Fruit fly (Drosophila melanogaster) whole organism, embryonic: ENCODE results near the gene CG17364.

Experiments used
- CG11696 ChIP-seq: fragments of 200-800 bp; sonication (Bioruptor generic); IDR thresholded peaks from 2 replicates; pipeline ENCODE4 v1.3.6; 2022; ENCODE audit warnings: missing biosample characterization, missing genetic modification characterization
- CG12071 ChIP-seq: fragments of 200-800 bp; sonication (Bioruptor generic); optimal IDR thresholded peaks from 3 replicates; lab custom pipeline; 2018; ENCODE audit warnings: missing biosample characterization, mild to moderate bottlenecking, missing genetic modification characterization
- CG12236 ChIP-seq: fragments of 200-800 bp; sonication (Bioruptor generic); optimal IDR thresholded peaks from 2 replicates; lab custom pipeline; 2016; ENCODE audit warnings: missing biosample characterization, missing genetic modification characterization
- CG12659 ChIP-seq: fragments of 200-800 bp; sonication (Bioruptor generic); optimal IDR thresholded peaks from 3 replicates; lab custom pipeline; 2017; ENCODE audit warnings: mild to moderate bottlenecking, missing biosample characterization, missing genetic modification reagents, missing genetic modification characterization
- CG14014 ChIP-seq: fragments of 200-800 bp; sonication (Bioruptor generic); IDR thresholded peaks from 2 replicates; pipeline ENCODE4 v1.3.6; 2022; ENCODE audit warnings: missing biosample characterization, missing genetic modification characterization
- CG14050 ChIP-seq: fragments of 200-800 bp; sonication (Bioruptor generic); IDR thresholded peaks from 3 replicates; pipeline ENCODE4 v1.3.6; 2022; ENCODE audit warnings: missing biosample characterization, missing genetic modification characterization
- CG14965 ChIP-seq: fragments of 200-800 bp; sonication (Bioruptor generic); optimal IDR thresholded peaks from 2 replicates; lab custom pipeline; 2016; ENCODE audit warnings: missing biosample characterization, missing genetic modification characterization, borderline replicate concordance
- CG15696 ChIP-seq: fragments of 200-800 bp; sonication (Bioruptor generic); optimal IDR thresholded peaks from 2 replicates; lab custom pipeline; 2019; ENCODE audit warnings: missing biosample characterization, mild to moderate bottlenecking, missing genetic modification characterization, moderate library complexity
- CG2129 ChIP-seq: fragments of 200-800 bp; sonication (Bioruptor generic); IDR thresholded peaks from 2 replicates; pipeline ENCODE4 v1.3.6; 2022; ENCODE audit warnings: missing biosample characterization, missing genetic modification characterization; ENCODE audit not compliant: partially characterized antibody
- CG2199 ChIP-seq: fragments of 200-800 bp; sonication (Bioruptor generic); IDR thresholded peaks from 3 replicates; pipeline ENCODE4 v1.3.6; 2022; ENCODE audit warnings: missing biosample characterization, missing genetic modification characterization
- CG30431 ChIP-seq: fragments of 200-800 bp; sonication (Bioruptor generic); optimal IDR thresholded peaks from 2 replicates; lab custom pipeline; 2017; ENCODE audit warnings: missing biosample characterization, missing genetic modification characterization
- CG3281 ChIP-seq: fragments of 200-800 bp; sonication (Bioruptor generic); optimal IDR thresholded peaks from 3 replicates; lab custom pipeline; 2017; ENCODE audit warnings: missing biosample characterization, mild to moderate bottlenecking, missing genetic modification characterization
- CG3995 ChIP-seq: fragments of 200-800 bp; sonication (Bioruptor generic); optimal IDR thresholded peaks from 3 replicates; lab custom pipeline; 2016; ENCODE audit warnings: missing biosample characterization, missing genetic modification characterization
- CG6254 ChIP-seq: fragments of 200-800 bp; sonication (Bioruptor generic); optimal IDR thresholded peaks from 3 replicates; lab custom pipeline; 2017; ENCODE audit warnings: mild to moderate bottlenecking, missing biosample characterization, missing genetic modification reagents, missing genetic modification characterization
- CG7372 ChIP-seq: fragments of 200-800 bp; sonication (Bioruptor generic); IDR thresholded peaks from 2 replicates; pipeline ENCODE4 v1.3.6; 2022; ENCODE audit warnings: missing biosample characterization, missing genetic modification characterization
- CG7556 ChIP-seq: fragments of 200-800 bp; sonication (Bioruptor generic); optimal IDR thresholded peaks from 2 replicates; lab custom pipeline; 2017; ENCODE audit warnings: missing biosample characterization, mild to moderate bottlenecking, missing genetic modification characterization
- D ChIP-seq, 2 experiments: fragments of 200-800 bp in 1 of 2; fragments of >200 bp in 1 of 2; sonication (Bioruptor generic) in 1 of 2; optimal IDR thresholded peaks; 2 replicates in 1 of 2; 3 replicates in 1 of 2; lab custom pipeline; 2017; ENCODE audit warnings: mild to moderate bottlenecking in 1 of 2, missing biosample characterization in 1 of 2, missing genetic modification characterization in 1 of 2, missing genetic modification reagents in 1 of 2
- Dbx ChIP-seq: fragments of 200-800 bp; sonication (Bioruptor generic); IDR thresholded peaks from 3 replicates; pipeline ENCODE4 v1.3.6; 2022; ENCODE audit warnings: missing biosample characterization, missing genetic modification characterization
- Doc3 ChIP-seq: fragments of 200-800 bp; sonication (Bioruptor generic); IDR thresholded peaks from 3 replicates; pipeline ENCODE4 v1.3.6; 2022; ENCODE audit warnings: missing biosample characterization, missing genetic modification characterization; ENCODE audit not compliant: partially characterized antibody
- Dp ChIP-seq: fragments of 200-800 bp; sonication (Bioruptor generic); optimal IDR thresholded peaks from 2 replicates; lab custom pipeline; 2018; ENCODE audit warnings: missing biosample characterization, mild to moderate bottlenecking, missing genetic modification characterization, moderate library complexity
- Eip74EF ChIP-seq, 2 experiments: fragments of 200-800 bp in 1 of 2; fragments of >200 bp in 1 of 2; sonication (Bioruptor generic) in 1 of 2; optimal IDR thresholded peaks; 2 replicates each; lab custom pipeline; 2017 to 2019; ENCODE audit warnings: missing biosample characterization in 2 of 2, missing genetic modification characterization in 2 of 2, mild to moderate bottlenecking in 1 of 2, moderate library complexity in 1 of 2
- Fer2 ChIP-seq: fragments of 200-800 bp; sonication (Bioruptor generic); optimal IDR thresholded peaks from 2 replicates; lab custom pipeline; 2018; ENCODE audit warnings: missing biosample characterization, mild to moderate bottlenecking, missing genetic modification characterization, moderate library complexity
- Gsc ChIP-seq: fragments of 200-800 bp; sonication (Bioruptor generic); IDR thresholded peaks from 2 replicates; pipeline ENCODE4 v1.3.6; 2022; ENCODE audit warnings: missing biosample characterization, missing genetic modification characterization
- Jarid2 ChIP-seq: fragments of 200-800 bp; sonication (Bioruptor generic); optimal IDR thresholded peaks from 3 replicates; lab custom pipeline; 2017; ENCODE audit warnings: mild to moderate bottlenecking, missing biosample characterization, missing genetic modification reagents, missing genetic modification characterization
- Kr ChIP-seq: fragments of 200-800 bp; sonication (Bioruptor generic); optimal IDR thresholded peaks from 2 replicates; lab custom pipeline; 2017; ENCODE audit warnings: missing biosample characterization, mild to moderate bottlenecking, missing genetic modification characterization
- Opbp ChIP-seq: fragments of 200-800 bp; sonication (Bioruptor generic); IDR thresholded peaks from 3 replicates; pipeline ENCODE4 v1.3.6; 2022; ENCODE audit warnings: missing biosample characterization, missing genetic modification characterization; ENCODE audit not compliant: partially characterized antibody
- Pdp1 ChIP-seq, 2 experiments: fragments of 200-800 bp; sonication (Bioruptor generic); optimal IDR thresholded peaks; 3 replicates each; lab custom pipeline; 2016; ENCODE audit warnings: missing biosample characterization in 2 of 2, missing genetic modification characterization in 2 of 2, mild to moderate bottlenecking in 1 of 2, moderate library complexity in 1 of 2
- Trl ChIP-seq, 3 experiments: fragments of >200 bp in 2 of 3; fragments of 200-800 bp in 1 of 3; sonication (Bioruptor generic) in 1 of 3; optimal IDR thresholded peaks; 2 replicates in 1 of 3; 3 replicates in 2 of 3; lab custom pipeline; 2016 to 2017; ENCODE audit warnings: missing biosample characterization in 1 of 3, missing genetic modification characterization in 1 of 3
- ase ChIP-seq: fragments of 200-800 bp; sonication (Bioruptor generic); IDR thresholded peaks from 3 replicates; pipeline ENCODE4 v1.3.6; 2022; ENCODE audit warnings: missing biosample characterization, missing genetic modification characterization
- bsh ChIP-seq, 2 experiments: fragments of 200-800 bp; sonication (Bioruptor generic); optimal IDR thresholded peaks; 2 replicates each; lab custom pipeline; 2017 to 2018; ENCODE audit warnings: mild to moderate bottlenecking in 2 of 2, missing biosample characterization in 2 of 2, missing genetic modification characterization in 2 of 2, moderate library complexity in 1 of 2
- btn ChIP-seq: fragments of 200-800 bp; sonication (Bioruptor generic); optimal IDR thresholded peaks from 2 replicates; lab custom pipeline; 2016; ENCODE audit warnings: missing biosample characterization, missing genetic modification characterization
- cas ChIP-seq: fragments of 200-800 bp; sonication (Bioruptor generic); IDR thresholded peaks from 2 replicates; pipeline ENCODE4 v1.3.6; 2022; ENCODE audit warnings: missing biosample characterization, missing genetic modification characterization
- chm ChIP-seq: fragments of 200-800 bp; sonication (Bioruptor generic); IDR thresholded peaks from 2 replicates; pipeline ENCODE4 v1.3.6; 2022; ENCODE audit warnings: missing biosample characterization, missing genetic modification characterization
- dysf ChIP-seq: fragments of 200-800 bp; sonication (Bioruptor generic); IDR thresholded peaks from 3 replicates; pipeline ENCODE4 v1.3.6; 2022; ENCODE audit warnings: missing biosample characterization, missing genetic modification characterization
- emc ChIP-seq: fragments of 200-800 bp; sonication (Bioruptor generic); optimal IDR thresholded peaks from 2 replicates; lab custom pipeline; 2016; ENCODE audit warnings: missing biosample characterization, missing genetic modification characterization
- esg ChIP-seq: fragments of 200-800 bp; sonication (Bioruptor generic); conservative IDR thresholded peaks from 2 replicates; pipeline ENCODE4 v1.3.6; 2022; ENCODE audit warnings: missing biosample characterization, missing genetic modification characterization
- ftz-f1 ChIP-seq: fragments of 200-800 bp; sonication (Bioruptor generic); optimal IDR thresholded peaks from 2 replicates; lab custom pipeline; 2016; ENCODE audit warnings: missing biosample characterization, missing genetic modification characterization
- gcm ChIP-seq: fragments of 200-800 bp; sonication (Bioruptor generic); optimal IDR thresholded peaks from 2 replicates; lab custom pipeline; 2019; ENCODE audit warnings: missing biosample characterization, mild to moderate bottlenecking, missing genetic modification characterization, moderate library complexity
- gcm2 ChIP-seq: fragments of 200-800 bp; sonication (Bioruptor generic); optimal IDR thresholded peaks from 2 replicates; lab custom pipeline; 2016; ENCODE audit warnings: missing biosample characterization, missing genetic modification characterization
- hkb ChIP-seq, 2 experiments: fragments of 200-800 bp in 1 of 2; fragments of >200 bp in 1 of 2; sonication (Bioruptor generic) in 1 of 2; IDR thresholded peaks in 1 of 2; optimal IDR thresholded peaks in 1 of 2; 2 replicates each; pipeline versions ENCODE4 v1.3.6 to Lab custom; 2017 to 2022; ENCODE audit warnings: missing biosample characterization in 1 of 2, missing genetic modification characterization in 1 of 2
- kay ChIP-seq: fragments of 200-800 bp; sonication (Bioruptor generic); optimal IDR thresholded peaks from 2 replicates; lab custom pipeline; 2016; ENCODE audit warnings: missing biosample characterization, missing genetic modification characterization
- maf-S ChIP-seq: fragments of 200-800 bp; sonication (Bioruptor generic); optimal IDR thresholded peaks from 2 replicates; lab custom pipeline; 2016; ENCODE audit warnings: missing biosample characterization, missing genetic modification characterization
- nau ChIP-seq: fragments of 200-800 bp; sonication (Bioruptor generic); optimal IDR thresholded peaks from 3 replicates; lab custom pipeline; 2017; ENCODE audit warnings: missing biosample characterization, mild to moderate bottlenecking, missing genetic modification characterization, missing genetic modification reagents
- psq ChIP-seq: fragments of 200-800 bp; sonication (Bioruptor generic); optimal IDR thresholded peaks from 2 replicates; lab custom pipeline; 2017; ENCODE audit warnings: missing biosample characterization, missing genetic modification characterization
- sens-2 ChIP-seq: fragments of 200-800 bp; sonication (Bioruptor generic); IDR thresholded peaks from 2 replicates; pipeline ENCODE4 v1.3.6; 2022; ENCODE audit warnings: missing biosample characterization, missing genetic modification characterization
- sim ChIP-seq: fragments of 200-800 bp; sonication (Bioruptor generic); IDR thresholded peaks from 2 replicates; pipeline ENCODE4 v1.3.6; 2022; ENCODE audit warnings: missing biosample characterization, missing genetic modification characterization
- tup ChIP-seq: fragments of 200-800 bp; sonication (Bioruptor generic); optimal IDR thresholded peaks from 2 replicates; lab custom pipeline; 2016; ENCODE audit warnings: missing biosample characterization, mild to moderate bottlenecking, missing genetic modification characterization, moderate library complexity

Gene CG17364

DNA sequence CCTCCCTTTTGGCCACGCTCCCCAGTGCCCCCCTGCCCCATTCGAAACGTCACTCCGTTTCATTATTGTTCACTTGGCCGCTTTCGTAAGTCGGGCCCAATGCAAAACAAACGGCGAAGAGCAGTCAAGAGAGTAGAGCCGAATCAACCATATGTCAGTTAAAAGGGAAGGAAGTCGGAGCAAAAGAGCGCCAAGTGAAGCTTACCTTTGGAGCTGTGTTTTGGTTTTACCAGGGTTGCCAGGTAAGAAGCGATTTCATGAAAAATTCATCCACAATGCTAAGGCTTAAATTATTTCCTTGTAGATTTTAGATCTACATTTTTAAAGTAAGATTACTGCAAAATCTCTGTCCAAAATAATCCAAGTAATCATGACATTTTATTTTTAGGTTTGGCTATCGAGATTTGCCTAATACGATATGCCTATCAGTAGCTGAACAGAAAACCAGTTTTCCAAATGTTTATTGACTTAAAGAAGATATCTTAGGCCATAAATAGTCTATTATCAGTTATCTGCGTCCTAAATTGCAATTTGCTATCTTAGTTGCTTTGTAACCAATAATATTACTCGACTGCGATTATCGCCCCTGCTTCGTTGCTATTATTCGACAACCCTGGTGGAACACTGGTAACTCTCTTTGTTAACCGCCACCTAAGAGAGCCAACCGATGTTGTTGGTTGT, 54.6 kb downstream of the CG17364 start (continued):
- TF ChIP-seq gcm2 (GFP tag; lab: Kevin White, UChicago) (peak; percentile 68), dysf (GFP tag; lab: Robert Waterston, UW) (peak; percentile 87), CG14965 (GFP tag; lab: Kevin White, UChicago) (peak; percentile 66), nau (GFP tag; lab: Kevin White, UChicago) (peak; percentile 90), CG7372 (GFP tag; lab: Robert Waterston, UW) (peak; percentile 75), Opbp (GFP tag; lab: Robert Waterston, UW) (no peak), CG2129 (GFP tag; lab: Robert Waterston, UW) (no peak), CG3995 (GFP tag; lab: Kevin White, UChicago) (peak; percentile 73), CG14050 (GFP tag; lab: Robert Waterston, UW) (no peak; the same call in 2 of the 3 replicates), Trl (optimal IDR thresholded peaks at IDR 0.05; lab: Kevin White, UChicago) (peak; percentile 51 to 59), Trl (GFP tag; optimal IDR thresholded peaks at IDR 0.05; lab: Kevin White, UChicago) (peak; percentile 68), CG12071 (GFP tag; lab: Kevin White, UChicago) (peak; percentile 75), D (optimal IDR thresholded peaks at IDR 0.05; lab: Kevin White, UChicago) (no peak), D (GFP tag; optimal IDR thresholded peaks at IDR 0.05; lab: Kevin White, UChicago) (peak; percentile 91), esg (GFP tag; lab: Robert Waterston, UW) (peak; percentile 58), CG14014 (GFP tag; lab: Robert Waterston, UW) (peak; percentile 76), gcm (GFP tag; lab: Kevin White, UChicago) (peak; percentile 69), cas (GFP tag; lab: Robert Waterston, UW) (peak; percentile 12), ase (GFP tag; lab: Robert Waterston, UW) (peak; percentile 63; the same call in 2 of the 3 replicates), CG15696 (peak; percentile 70), chm (GFP tag; lab: Robert Waterston, UW) (no peak; the same call in none of the 2 replicates), hkb (optimal IDR thresholded peaks at IDR 0.05; lab: Kevin White, UChicago) (no peak), hkb (GFP tag; IDR thresholded peaks at IDR 0.05; lab: Robert Waterston, UW) (peak; percentile 76), CG12236 (GFP tag; lab: Kevin White, UChicago) (peak; percentile 88), sim (no peak), Dbx (GFP tag; lab: Robert Waterston, UW) (peak; percentile 57; the same call in 2 of the 3 replicates), bsh (GFP tag; optimal IDR thresholded peaks at IDR 0.05; lab: Kevin White, UChicago) (peak; percentile 75 to 86), CG30431 (GFP tag; lab: Kevin White, UChicago) (peak; percentile 75), CG3281 (GFP tag; lab: Kevin White, UChicago) (peak; percentile 94), Pdp1 (GFP tag; optimal IDR thresholded peaks at IDR 0.05; lab: Kevin White, UChicago) (peak; percentile 80 to 90), CG12659 (GFP tag; lab: Kevin White, UChicago) (peak; percentile 96), CG2199 (no peak), sens-2 (GFP tag; lab: Robert Waterston, UW) (no peak), tup (GFP tag; lab: Kevin White, UChicago) (peak; percentile 54), CG11696 (GFP tag; lab: Robert Waterston, UW) (0 out of 2 replicates have a peak, but pooled peaks have one; percentile 19), maf-S (GFP tag; lab: Kevin White, UChicago) (peak; percentile 82), ftz-f1 (GFP tag; lab: Kevin White, UChicago) (no peak), CG6254 (peak; percentile 66), Doc3 (no peak), psq (peak; percentile 43), Gsc (GFP tag; lab: Robert Waterston, UW) (no peak), kay (peak; percentile 68), Fer2 (tag; lab: Kevin White, UChicago) (peak; percentile 65), Jarid2 (no peak), Eip74EF (GFP tag; optimal IDR thresholded peaks at IDR 0.05; lab: Kevin White, UChicago) (peak in 1 of 2 experiments; percentile 73), Kr (GFP tag; lab: Kevin White, UChicago) (peak; percentile 1), btn (GFP tag; lab: Kevin White, UChicago) (peak; percentile 88), emc (GFP tag; lab: Kevin White, UChicago) (peak; percentile 76), Dp (GFP tag; lab: Kevin White, UChicago) (no peak), CG7556 (GFP tag; lab: Kevin White, UChicago) (peak; percentile 96)
